Fruit fly (Drosophila melanogaster) whole organism: ENCODE measurements around the gene sll.

Experiments used
- CG8478 ChIP-seq: fragments of >200 bp; optimal IDR thresholded peaks from 2 replicates; lab custom pipeline; 2018; ENCODE audit warnings: inconsistent platforms
- Dll ChIP-seq: fragments of >200 bp; optimal IDR thresholded peaks from 2 replicates; lab custom pipeline; 2017
- EcR ChIP-seq, 2 experiments: fragments of >200 bp; optimal IDR thresholded peaks; 2 replicates each; lab custom pipeline; 2017; ENCODE audit warnings: missing biosample characterization in 2 of 2, missing genetic modification characterization in 2 of 2, missing genetic modification reagents in 2 of 2
- pan ChIP-seq: fragments of >200 bp; optimal IDR thresholded peaks from 2 replicates; lab custom pipeline; 2017
- psq ChIP-seq: fragments of >200 bp; optimal IDR thresholded peaks from 2 replicates; lab custom pipeline; 2017
- usp ChIP-seq: fragments of >200 bp; optimal IDR thresholded peaks from 2 replicates; lab custom pipeline; 2017; ENCODE audit warnings: missing biosample characterization, missing genetic modification characterization, mixed read lengths

DNA sequence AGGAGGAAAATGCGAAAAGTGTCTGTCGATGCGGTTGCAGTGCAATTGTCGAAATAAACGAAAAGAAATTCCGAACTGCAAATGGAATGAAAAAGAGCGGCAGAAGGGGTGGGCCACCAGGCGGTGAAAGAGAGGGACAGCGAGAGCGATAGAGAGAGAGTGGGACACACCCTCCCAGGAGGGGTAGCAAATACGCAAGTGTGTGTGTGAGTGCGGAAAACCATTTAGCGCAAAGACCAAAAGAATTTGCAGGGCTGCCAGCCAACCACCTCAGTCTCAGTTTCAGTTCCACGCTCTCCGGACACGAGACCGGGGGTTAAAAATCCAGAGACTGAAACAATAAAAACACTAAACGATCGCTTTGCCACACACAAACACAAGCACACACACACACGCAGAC, 47.3 kb upstream of the sll start, which contains the start of gene Hmx:
- no peak for TF ChIP-seq usp
- no peak for TF ChIP-seq pan (lab: Kevin White, UChicago)
- no peak for TF ChIP-seq Dll (lab: Kevin White, UChicago)
- TF ChIP-seq EcR (GFP tag; optimal IDR thresholded peaks at IDR 0.05; lab: Kevin White, UChicago) = no peak
- no peak for TF ChIP-seq CG8478 (lab: Kevin White, UChicago)
- TF ChIP-seq psq (lab: Kevin White, UChicago) = no peak
